Fruit fly (Drosophila melanogaster): ENCODE data around the gene CG12307.

The CG12307 gene

dm6 chr2L:11628292-11628691 lies 23.5 kb downstream of the CG12307 start:
- TF ChIP-seq h (GFP tag; optimal IDR thresholded peaks at IDR 0.05) (no peak), Vsx2 (GFP tag; optimal IDR thresholded peaks at IDR 0.05; ENCODE audit: partially characterized antibody) (no peak), rgr (GFP tag; optimal IDR thresholded peaks at IDR 0.05) (no peak), Hnf4 (GFP tag; optimal IDR thresholded peaks at IDR 0.05) (no peak), HLH106 (tag; optimal IDR thresholded peaks at IDR 0.05) (no peak), br (GFP tag; optimal IDR thresholded peaks at IDR 0.05) (no peak), tai (GFP tag; optimal IDR thresholded peaks at IDR 0.05) (no peak), brk (GFP tag; optimal IDR thresholded peaks at IDR 0.05) (no peak), Sp1 (GFP tag; optimal IDR thresholded peaks at IDR 0.05) (no peak), fru (GFP tag; optimal IDR thresholded peaks at IDR 0.05) (no peak), lola (GFP tag; optimal IDR thresholded peaks at IDR 0.05) (no peak), foxo (GFP tag; optimal IDR thresholded peaks at IDR 0.05) (no peak), Rel (GFP tag; optimal IDR thresholded peaks at IDR 0.05) (no peak), Rel (tag; optimal IDR thresholded peaks at IDR 0.05) (no peak), dl (GFP tag; optimal IDR thresholded peaks at IDR 0.05; ENCODE audit: insufficient read depth in 1 of 2, partially characterized antibody in 2 of 2) (no peak), Jra (GFP tag; optimal IDR thresholded peaks at IDR 0.05) (no peak), Mio (GFP tag; optimal IDR thresholded peaks at IDR 0.05) (no peak), pan (optimal IDR thresholded peaks at IDR 0.05) (no peak), usp (GFP tag; optimal IDR thresholded peaks at IDR 0.05) (no peak)

- TF ChIP-seq CrebA (GFP tag; optimal IDR thresholded peaks at IDR 0.05; ENCODE audit: borderline replicate concordance) (no peak), woc (GFP tag; optimal IDR thresholded peaks at IDR 0.05) (no peak), Dfd (GFP tag; optimal IDR thresholded peaks at IDR 0.05) (no peak), Hr83 (GFP tag; optimal IDR thresholded peaks at IDR 0.05; ENCODE audit: poor library complexity, severe bottlenecking) (no peak), usp (GFP tag; optimal IDR thresholded peaks at IDR 0.05) (no peak), h (GFP tag; optimal IDR thresholded peaks at IDR 0.05) (no peak), psq (GFP tag; optimal IDR thresholded peaks at IDR 0.05) (no peak), Hr78 (GFP tag; optimal IDR thresholded peaks at IDR 0.05) (no peak)
Observed at dm6 chr2L:11624190-11624589, 27.6 kb downstream of the CG12307 start.

dm6 chr2L:11611672-11612071 lies 40.1 kb downstream of the CG12307 start, which contains the start of gene spag4:
Gene spag4 (minus strand): TSS chr2L:11611772.
- no peak for TF ChIP-seq OdsH (GFP tag; optimal IDR thresholded peaks at IDR 0.05)
- no peak for TF ChIP-seq GATAd (GFP tag; optimal IDR thresholded peaks at IDR 0.05)
- no peak for TF ChIP-seq Mio (GFP tag; optimal IDR thresholded peaks at IDR 0.05)
- TF ChIP-seq dmrt93B (GFP tag; optimal IDR thresholded peaks at IDR 0.05) = no peak
- TF ChIP-seq foxo (GFP tag; optimal IDR thresholded peaks at IDR 0.05) = no peak
- no peak for TF ChIP-seq dl (GFP tag; optimal IDR thresholded peaks at IDR 0.05; ENCODE audit: insufficient read depth in 1 of 2, partially characterized antibody in 2 of 2)
- TF ChIP-seq woc (GFP tag; optimal IDR thresholded peaks at IDR 0.05) = no peak
- no peak for TF ChIP-seq Rel (GFP tag; optimal IDR thresholded peaks at IDR 0.05)
- no peak for TF ChIP-seq Rel (tag; optimal IDR thresholded peaks at IDR 0.05)
- no peak for TF ChIP-seq Jra (GFP tag; optimal IDR thresholded peaks at IDR 0.05)
- TF ChIP-seq rgr (GFP tag; optimal IDR thresholded peaks at IDR 0.05) = no peak
- no peak for TF ChIP-seq sv (GFP tag; optimal IDR thresholded peaks at IDR 0.05)
- no peak for TF ChIP-seq HLH106 (tag; optimal IDR thresholded peaks at IDR 0.05)
- TF ChIP-seq Myc (optimal IDR thresholded peaks at IDR 0.05) = no peak
- no peak for TF ChIP-seq brk (GFP tag; optimal IDR thresholded peaks at IDR 0.05)
- no peak for TF ChIP-seq pan (optimal IDR thresholded peaks at IDR 0.05)

Measured in whole organism, wandering third instar larva.